Fruit fly (Drosophila melanogaster): ENCODE results near the gene GAA1.

Gene GAA1

DNA sequence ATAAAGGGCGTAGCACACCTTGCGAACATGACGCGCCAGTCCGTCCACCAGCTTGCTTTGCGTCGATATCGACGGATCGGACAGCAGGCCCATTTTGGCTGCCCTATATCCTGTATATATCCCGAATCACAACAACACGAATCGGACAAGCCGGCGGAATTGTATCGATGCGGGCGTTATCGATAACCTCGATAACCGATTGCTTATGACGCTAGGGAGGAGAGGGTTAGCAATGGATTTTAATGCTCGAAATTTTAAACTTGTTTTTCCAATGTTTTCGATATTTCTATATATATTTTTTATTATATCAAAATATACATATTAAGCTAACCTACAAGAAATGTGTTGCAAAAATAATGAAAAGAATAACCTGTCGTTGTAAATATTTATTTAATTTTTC, at the start of gene GAA1 (continued):
- TF ChIP-seq hkb (optimal IDR thresholded peaks at IDR 0.05) (no peak), hkb (GFP tag; IDR thresholded peaks at IDR 0.05) (peak; percentile 49; the same call in 1 of the 2 replicates), Aef1 (GFP tag; IDR thresholded peaks at IDR 0.05) (0 out of 3 replicates have a peak, but pooled peaks have one; percentile 9), CG11560 (tag; IDR thresholded peaks at IDR 0.05) (no peak), jing (GFP tag; optimal IDR thresholded peaks at IDR 0.05) (no peak), repo (GFP tag; optimal IDR thresholded peaks at IDR 0.05) (no peak), CG10267 (tag; optimal IDR thresholded peaks at IDR 0.05) (peak; percentile 27), CG6791 (GFP tag; IDR thresholded peaks at IDR 0.05; ENCODE audit: partially characterized antibody) (peak; percentile 95), mirr (GFP tag; optimal IDR thresholded peaks at IDR 0.05) (no peak), nom (GFP tag; optimal IDR thresholded peaks at IDR 0.05) (no peak), Dp (GFP tag; optimal IDR thresholded peaks at IDR 0.05) (peak; percentile 63), Med (GFP tag) (peak; percentile 40), bowl (GFP tag; IDR thresholded peaks at IDR 0.05) (no peak), CG14710 (tag; optimal IDR thresholded peaks at IDR 0.05) (peak; percentile 39), CG2129 (GFP tag; IDR thresholded peaks at IDR 0.05; ENCODE audit: partially characterized antibody) (peak; percentile 31; the same call in 1 of the 2 replicates), sna (GFP tag; IDR thresholded peaks at IDR 0.05; ENCODE audit: partially characterized antibody) (peak; percentile 88), stwl (tag; optimal IDR thresholded peaks at IDR 0.05) (peak; percentile 60), CG7839 (tag; optimal IDR thresholded peaks at IDR 0.05) (no peak), vvl (GFP tag; IDR thresholded peaks at IDR 0.05) (peak; percentile 29; the same call in 1 of the 2 replicates), chif (GFP tag; optimal IDR thresholded peaks at IDR 0.05) (no peak), insv (GFP tag; optimal IDR thresholded peaks at IDR 0.05) (no peak), CG4707 (GFP tag; optimal IDR thresholded peaks at IDR 0.05) (no peak), CG18262 (tag; optimal IDR thresholded peaks at IDR 0.05) (peak; percentile 23), Oaz (GFP tag; IDR thresholded peaks at IDR 0.05) (no peak), CG30431 (GFP tag; optimal IDR thresholded peaks at IDR 0.05) (no peak), CG2120 (GFP tag; optimal IDR thresholded peaks at IDR 0.05) (peak; percentile 26), Fer1 (GFP tag; optimal IDR thresholded peaks at IDR 0.05) (peak; percentile 10), CG15696 (tag; optimal IDR thresholded peaks at IDR 0.05) (peak; percentile 2), grau (tag; optimal IDR thresholded peaks at IDR 0.05) (peak; percentile 26), tna (GFP tag; IDR thresholded peaks at IDR 0.05; ENCODE audit: partially characterized antibody) (peak; percentile 97), luna (GFP tag; optimal IDR thresholded peaks at IDR 0.05) (no peak), CG13424 (tag; optimal IDR thresholded peaks at IDR 0.05) (peak; percentile 12), Mes4 (GFP tag; optimal IDR thresholded peaks at IDR 0.05) (no peak), CG7372 (GFP tag; IDR thresholded peaks at IDR 0.05) (no peak), CG2712 (tag; optimal IDR thresholded peaks at IDR 0.05) (peak; percentile 29), bcd (GFP tag; optimal IDR thresholded peaks at IDR 0.05) (no peak), Dip2 (GFP tag; IDR thresholded peaks at IDR 0.05) (no peak), usp (GFP tag; optimal IDR thresholded peaks at IDR 0.05) (no peak), CG4282 (GFP tag; optimal IDR thresholded peaks at IDR 0.05) (no peak), HHEX (GFP tag; optimal IDR thresholded peaks at IDR 0.05) (no peak), CG11504 (tag; optimal IDR thresholded peaks at IDR 0.05) (no peak), lilli (GFP tag; optimal IDR thresholded peaks at IDR 0.05) (peak; percentile 7), Optix (GFP tag; IDR thresholded peaks at IDR 0.05) (no peak), kay (GFP tag; optimal IDR thresholded peaks at IDR 0.05) (no peak), al (GFP tag; IDR thresholded peaks at IDR 0.05) (0 out of 2 replicates have a peak, but pooled peaks have one; percentile 13), Dfd (GFP tag; optimal IDR thresholded peaks at IDR 0.05) (no peak), CG3281 (GFP tag; optimal IDR thresholded peaks at IDR 0.05) (no peak), E2f2 (GFP tag; IDR thresholded peaks at IDR 0.05) (peak; percentile 68), ind (GFP tag; optimal IDR thresholded peaks at IDR 0.05) (peak; percentile 3), BEAF-32 (GFP tag; optimal IDR thresholded peaks at IDR 0.05) (peak; percentile 58), Asciz (GFP tag; optimal IDR thresholded peaks at IDR 0.05) (no peak)

All from whole organism, embryonic.